Worm (Caenorhabditis elegans): Measurements from ENCODE around the gene pgam-5.

Gene pgam-5

DNA sequence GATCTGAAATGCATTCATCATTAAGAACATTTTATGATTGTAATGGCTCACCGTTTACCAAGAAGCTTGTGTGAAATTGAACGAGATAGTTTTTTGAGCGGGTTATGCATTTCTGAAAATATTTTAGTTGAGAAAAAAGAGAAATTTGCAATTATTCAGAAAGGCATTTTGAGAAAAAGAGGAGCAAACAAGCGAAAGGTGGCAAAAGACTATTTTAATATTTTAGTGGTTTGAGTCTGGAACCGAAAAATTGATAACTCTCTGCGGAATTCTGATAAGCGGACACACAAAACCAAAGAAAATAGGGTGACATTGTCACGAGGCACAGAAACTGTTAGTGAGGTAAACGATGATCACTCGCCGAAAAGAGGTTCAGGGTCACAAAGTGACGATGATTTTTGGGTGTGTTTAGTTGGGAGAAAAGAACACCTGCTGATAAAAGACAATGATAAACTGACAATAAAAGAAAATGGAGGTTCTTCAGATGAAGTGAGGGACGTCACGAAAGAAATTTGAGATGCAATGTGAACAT, 43.8 kb downstream of the pgam-5 start:
- no peak for TF ChIP-seq hmg-4 (GFP tag; optimal IDR thresholded peaks at IDR 0.05)
- TF ChIP-seq ama-1 (optimal IDR thresholded peaks at IDR 0.05) = no peak

- TF ChIP-seq scrt-1 (GFP tag; IDR thresholded peaks at IDR 0.05) (no peak), tbx-37 (GFP tag; conservative IDR thresholded peaks at IDR 0.05) (no peak), hmg-4 (GFP tag; optimal IDR thresholded peaks at IDR 0.05) (no peak), hmbx-1 (tag; optimal IDR thresholded peaks at IDR 0.05) (no peak), ceh-13 (GFP tag; optimal IDR thresholded peaks at IDR 0.05) (no peak), pes-1 (GFP tag; IDR thresholded peaks at IDR 0.05) (no peak), tra-4 (tag; optimal IDR thresholded peaks at IDR 0.05) (no peak), F13C5.2 (tag; optimal IDR thresholded peaks at IDR 0.05) (no peak), ceh-36 (tag; optimal IDR thresholded peaks at IDR 0.05) (no peak), ets-7 (tag; optimal IDR thresholded peaks at IDR 0.05) (no peak), flt-1 (GFP tag; IDR thresholded peaks at IDR 0.05) (no peak), sea-1 (GFP tag; conservative IDR thresholded peaks at IDR 0.05) (no peak), B0310.2 (tag; optimal IDR thresholded peaks at IDR 0.05) (no peak), tbx-11 (GFP tag; IDR thresholded peaks at IDR 0.05) (no peak)
Measured at ce11 chrII:7553806-7554205, 44.7 kb downstream of the pgam-5 start, which contains the start of gene ZK1290.10. TSS of gene ZK1290.10 (minus strand) at chrII:7553906.

ce11 chrII:7549035-7549434, 49.5 kb downstream of the pgam-5 start, which contains the start of gene tph-1:
TSS of gene tph-1 (plus strand) at chrII:7549335.
- TF ChIP-seq F13C5.2 (tag; optimal IDR thresholded peaks at IDR 0.05) (no peak), ama-1 (optimal IDR thresholded peaks at IDR 0.05) (no peak), scrt-1 (GFP tag; IDR thresholded peaks at IDR 0.05) (no peak), ets-7 (tag; optimal IDR thresholded peaks at IDR 0.05) (no peak), B0310.2 (tag; optimal IDR thresholded peaks at IDR 0.05) (no peak), ceh-36 (tag; optimal IDR thresholded peaks at IDR 0.05) (no peak), hmbx-1 (tag; optimal IDR thresholded peaks at IDR 0.05) (no peak), hnd-1 (tag; optimal IDR thresholded peaks at IDR 0.05) (no peak), sea-1 (GFP tag; conservative IDR thresholded peaks at IDR 0.05) (no peak), tbx-37 (GFP tag; conservative IDR thresholded peaks at IDR 0.05) (no peak), aly-1 (tag; optimal IDR thresholded peaks at IDR 0.05) (no peak), tra-4 (tag; optimal IDR thresholded peaks at IDR 0.05) (no peak), hmg-4 (GFP tag; optimal IDR thresholded peaks at IDR 0.05) (no peak), tbx-11 (GFP tag; IDR thresholded peaks at IDR 0.05) (no peak), ceh-13 (GFP tag; optimal IDR thresholded peaks at IDR 0.05) (no peak), flt-1 (GFP tag; IDR thresholded peaks at IDR 0.05) (no peak), pes-1 (GFP tag; IDR thresholded peaks at IDR 0.05) (no peak)

ce11 chrII:7548044-7548443, 50.5 kb downstream of the pgam-5 start, which contains the start of gene fbxa-224:
TSS of gene fbxa-224 (minus strand) at chrII:7548144.
- no peak for TF ChIP-seq scrt-1 (GFP tag; IDR thresholded peaks at IDR 0.05)
- TF ChIP-seq B0310.2 (tag; optimal IDR thresholded peaks at IDR 0.05) = no peak
- TF ChIP-seq hmg-4 (GFP tag; optimal IDR thresholded peaks at IDR 0.05) = no peak
- no peak for TF ChIP-seq aly-1 (tag; optimal IDR thresholded peaks at IDR 0.05)
- no peak for TF ChIP-seq ama-1 (optimal IDR thresholded peaks at IDR 0.05)
- no peak for TF ChIP-seq tra-4 (tag; optimal IDR thresholded peaks at IDR 0.05)
- TF ChIP-seq hnd-1 (tag; optimal IDR thresholded peaks at IDR 0.05) = no peak
- TF ChIP-seq F13C5.2 (tag; optimal IDR thresholded peaks at IDR 0.05) = no peak
- TF ChIP-seq ets-7 (tag; optimal IDR thresholded peaks at IDR 0.05) = no peak
- no peak for TF ChIP-seq ceh-36 (tag; optimal IDR thresholded peaks at IDR 0.05)
- no peak for TF ChIP-seq tbx-37 (GFP tag; conservative IDR thresholded peaks at IDR 0.05)
- no peak for TF ChIP-seq pes-1 (GFP tag; IDR thresholded peaks at IDR 0.05)
- no peak for TF ChIP-seq ceh-13 (GFP tag; optimal IDR thresholded peaks at IDR 0.05)
- TF ChIP-seq tbx-11 (GFP tag; IDR thresholded peaks at IDR 0.05) = no peak
- no peak for TF ChIP-seq hmbx-1 (tag; optimal IDR thresholded peaks at IDR 0.05)
- no peak for TF ChIP-seq flt-1 (GFP tag; IDR thresholded peaks at IDR 0.05)
- no peak for TF ChIP-seq sea-1 (GFP tag; conservative IDR thresholded peaks at IDR 0.05)
